Fruit fly (Drosophila melanogaster) whole organism, embryonic: ENCODE measurements around the gene HipHop.

Experiments used
- Adf1 ChIP-seq: fragments of 200-800 bp; sonication (Bioruptor generic); IDR thresholded peaks from 2 replicates; pipeline ENCODE4 v1.3.6; 2022; ENCODE audit warnings: missing biosample characterization, missing genetic modification characterization
- Atf6 ChIP-seq: fragments of 200-800 bp; sonication (Bioruptor generic); IDR thresholded peaks from 2 replicates; pipeline ENCODE4 v1.3.6; 2022; ENCODE audit warnings: missing biosample characterization, missing genetic modification characterization
- Bgb ChIP-seq: fragments of 200-800 bp; sonication (Bioruptor generic); IDR thresholded peaks from 2 replicates; pipeline ENCODE4 v1.3.6; 2022; ENCODE audit warnings: missing biosample characterization, missing genetic modification characterization; ENCODE audit not compliant: partially characterized antibody
- CG1024 ChIP-seq: fragments of 200-800 bp; sonication (Bioruptor generic); IDR thresholded peaks from 2 replicates; pipeline ENCODE4 v1.3.6; 2022; ENCODE audit warnings: missing biosample characterization, missing genetic modification characterization
- CG10543 ChIP-seq: fragments of 200-800 bp; sonication (Bioruptor generic); optimal IDR thresholded peaks from 3 replicates; lab custom pipeline; 2017; ENCODE audit warnings: missing biosample characterization, mild to moderate bottlenecking, missing genetic modification characterization, moderate library complexity
- CG10959 ChIP-seq: fragments of 200-800 bp; sonication (Bioruptor generic); IDR thresholded peaks from 2 replicates; pipeline ENCODE4 v1.3.6; 2022; ENCODE audit warnings: missing biosample characterization, missing genetic modification characterization
- CG13296 ChIP-seq: fragments of 200-800 bp; sonication (Bioruptor generic); optimal IDR thresholded peaks from 3 replicates; lab custom pipeline; 2018; ENCODE audit warnings: missing biosample characterization, mild to moderate bottlenecking, missing genetic modification characterization
- CG14965 ChIP-seq: fragments of 200-800 bp; sonication (Bioruptor generic); optimal IDR thresholded peaks from 2 replicates; lab custom pipeline; 2016; ENCODE audit warnings: missing biosample characterization, missing genetic modification characterization, borderline replicate concordance
- CG16779 ChIP-seq: fragments of 200-800 bp; sonication (Bioruptor generic); IDR thresholded peaks from 2 replicates; pipeline ENCODE4 v1.3.6; 2022; ENCODE audit warnings: missing biosample characterization, missing genetic modification characterization
- CG17186 ChIP-seq: fragments of 200-800 bp; sonication (Bioruptor generic); optimal IDR thresholded peaks from 3 replicates; lab custom pipeline; 2017; ENCODE audit warnings: missing biosample characterization, missing genetic modification reagents, missing genetic modification characterization
- CG17359 ChIP-seq: fragments of 200-800 bp; sonication (Bioruptor generic); optimal IDR thresholded peaks from 3 replicates; lab custom pipeline; 2018; ENCODE audit warnings: missing biosample characterization, mild to moderate bottlenecking, missing genetic modification characterization, moderate library complexity
- CG3726 ChIP-seq: fragments of 200-800 bp; sonication (Bioruptor generic); IDR thresholded peaks from 3 replicates; pipeline ENCODE4, ENCODE4 v1.3.6; 2022; ENCODE audit warnings: missing biosample characterization, missing genetic modification characterization
- CG5245 ChIP-seq: fragments of 200-800 bp; sonication (Bioruptor generic); optimal IDR thresholded peaks from 3 replicates; lab custom pipeline; 2016; ENCODE audit warnings: missing biosample characterization, missing genetic modification characterization
- CG6272 ChIP-seq: fragments of 200-800 bp; sonication (Bioruptor generic); IDR thresholded peaks from 2 replicates; pipeline ENCODE4 v1.3.6; 2022; ENCODE audit warnings: missing biosample characterization, missing genetic modification characterization
- CG7556 ChIP-seq: fragments of 200-800 bp; sonication (Bioruptor generic); optimal IDR thresholded peaks from 2 replicates; lab custom pipeline; 2017; ENCODE audit warnings: missing biosample characterization, mild to moderate bottlenecking, missing genetic modification characterization
- CG9437 ChIP-seq: fragments of 200-800 bp; sonication (Bioruptor generic); optimal IDR thresholded peaks from 2 replicates; lab custom pipeline; 2018; ENCODE audit warnings: missing biosample characterization, mild to moderate bottlenecking, missing genetic modification characterization
- CG9876 ChIP-seq: fragments of 200-800 bp; sonication (Bioruptor generic); optimal IDR thresholded peaks from 2 replicates; lab custom pipeline; 2016; ENCODE audit warnings: missing biosample characterization, missing genetic modification characterization
- CG9932 ChIP-seq: fragments of 200-800 bp; sonication (Bioruptor generic); IDR thresholded peaks from 2 replicates; pipeline ENCODE4 v1.3.6; 2022; ENCODE audit warnings: missing biosample characterization, missing genetic modification characterization
- Camta ChIP-seq: fragments of 200-800 bp; sonication (Bioruptor generic); optimal IDR thresholded peaks from 2 replicates; lab custom pipeline; 2016; ENCODE audit warnings: missing biosample characterization, missing genetic modification characterization
- CkIIα-i1 ChIP-seq: fragments of 200-800 bp; sonication (Bioruptor generic); IDR thresholded peaks from 2 replicates; pipeline ENCODE4 v1.3.6; 2022; ENCODE audit warnings: missing biosample characterization, missing genetic modification characterization
- Dek ChIP-seq: fragments of 200-800 bp; sonication (Bioruptor generic); optimal IDR thresholded peaks from 3 replicates; lab custom pipeline; 2019; ENCODE audit warnings: missing biosample characterization, mild to moderate bottlenecking, missing genetic modification characterization, moderate library complexity
- Max ChIP-seq: fragments of 200-800 bp; sonication (Bioruptor generic); optimal IDR thresholded peaks from 2 replicates; lab custom pipeline; 2016; ENCODE audit warnings: missing biosample characterization, mild to moderate bottlenecking, missing genetic modification characterization
- Meics ChIP-seq: fragments of 200-800 bp; sonication (Bioruptor generic); optimal IDR thresholded peaks from 2 replicates; lab custom pipeline; 2017; ENCODE audit warnings: missing biosample characterization, mild to moderate bottlenecking, missing genetic modification characterization
- Mes4 ChIP-seq: fragments of 200-800 bp; sonication (Bioruptor generic); optimal IDR thresholded peaks from 2 replicates; lab custom pipeline; 2016; ENCODE audit warnings: missing biosample characterization, missing genetic modification characterization
- Sox102F ChIP-seq: fragments of 200-800 bp; sonication (Bioruptor generic); optimal IDR thresholded peaks from 2 replicates; lab custom pipeline; 2018; ENCODE audit warnings: missing biosample characterization, mild to moderate bottlenecking, missing genetic modification characterization, moderate library complexity
- Sry-β ChIP-seq: fragments of 200-800 bp; sonication (Bioruptor generic); optimal IDR thresholded peaks from 2 replicates; lab custom pipeline; 2018; ENCODE audit warnings: missing biosample characterization, mild to moderate bottlenecking, missing genetic modification characterization, moderate library complexity
- Stat92E ChIP-seq, 3 experiments: fragments of >200 bp in 2 of 3; fragments of 200-800 bp in 1 of 3; sonication (Bioruptor generic) in 1 of 3; optimal IDR thresholded peaks; 2 replicates each; lab custom pipeline; 2017 to 2019; ENCODE audit warnings: missing biosample characterization in 3 of 3, missing genetic modification characterization in 3 of 3, mild to moderate bottlenecking in 1 of 3, moderate library complexity in 1 of 3
- Tbp ChIP-seq: fragments of >200 bp; optimal IDR thresholded peaks from 2 replicates; lab custom pipeline; 2018; ENCODE audit warnings: missing biosample characterization, missing genetic modification characterization
- Xbp1 ChIP-seq: fragments of 200-800 bp; sonication (Bioruptor generic); optimal IDR thresholded peaks from 3 replicates; lab custom pipeline; 2016; ENCODE audit warnings: missing biosample characterization, mild to moderate bottlenecking, missing genetic modification characterization
- aop ChIP-seq: fragments of 200-800 bp; sonication (Bioruptor generic); IDR thresholded peaks from 2 replicates; pipeline ENCODE4 v1.3.6; 2022; ENCODE audit warnings: missing biosample characterization, missing genetic modification characterization
- ap ChIP-seq: fragments of 200-800 bp; sonication (Bioruptor generic); IDR thresholded peaks from 2 replicates; pipeline ENCODE4 v1.3.6; 2022; ENCODE audit warnings: missing biosample characterization, missing genetic modification characterization
- chinmo ChIP-seq: fragments of 200-800 bp; sonication (Bioruptor generic); IDR thresholded peaks from 4 replicates; pipeline ENCODE4 v1.3.6; 2022; ENCODE audit warnings: missing biosample characterization, missing genetic modification characterization; ENCODE audit not compliant: partially characterized antibody
- crol ChIP-seq: fragments of 200-800 bp; sonication (Bioruptor generic); IDR thresholded peaks from 2 replicates; pipeline ENCODE4 v1.3.6; 2022; ENCODE audit warnings: missing biosample characterization, missing genetic modification characterization
- dan ChIP-seq: fragments of 200-800 bp; sonication (Bioruptor generic); IDR thresholded peaks from 2 replicates; pipeline ENCODE4 v1.3.6; 2022; ENCODE audit warnings: missing biosample characterization, missing genetic modification characterization
- dmrt11E ChIP-seq: fragments of 200-800 bp; sonication (Bioruptor generic); optimal IDR thresholded peaks from 3 replicates; lab custom pipeline; 2018; ENCODE audit warnings: missing biosample characterization, mild to moderate bottlenecking, missing genetic modification characterization, moderate library complexity
- dysf ChIP-seq: fragments of 200-800 bp; sonication (Bioruptor generic); IDR thresholded peaks from 3 replicates; pipeline ENCODE4 v1.3.6; 2022; ENCODE audit warnings: missing biosample characterization, missing genetic modification characterization
- en ChIP-seq: fragments of 200-800 bp; sonication (Bioruptor generic); optimal IDR thresholded peaks from 2 replicates; lab custom pipeline; 2016; ENCODE audit warnings: missing biosample characterization, missing genetic modification characterization
- ewg ChIP-seq: fragments of 200-800 bp; sonication (Bioruptor generic); optimal IDR thresholded peaks from 3 replicates; lab custom pipeline; 2017; ENCODE audit warnings: mild to moderate bottlenecking, missing biosample characterization, missing genetic modification reagents, missing genetic modification characterization
- exex ChIP-seq: fragments of 200-800 bp; sonication (Bioruptor generic); optimal IDR thresholded peaks from 4 replicates; lab custom pipeline; 2018; ENCODE audit warnings: missing biosample characterization, mild to moderate bottlenecking, missing genetic modification characterization, moderate library complexity
- fru ChIP-seq: fragments of >200 bp; optimal IDR thresholded peaks from 2 replicates; lab custom pipeline; 2017
- gro ChIP-seq: fragments of 200-800 bp; sonication (Bioruptor generic); optimal IDR thresholded peaks from 2 replicates; lab custom pipeline; 2016; ENCODE audit warnings: missing biosample characterization, missing genetic modification characterization
- jumu ChIP-seq: fragments of 200-800 bp; sonication (Bioruptor generic); optimal IDR thresholded peaks from 3 replicates; lab custom pipeline; 2016; ENCODE audit warnings: missing biosample characterization, missing genetic modification characterization
- nmo ChIP-seq: fragments of 200-800 bp; sonication (Bioruptor generic); optimal IDR thresholded peaks from 2 replicates; lab custom pipeline; 2018; ENCODE audit warnings: missing biosample characterization, mild to moderate bottlenecking, missing genetic modification characterization, moderate library complexity
- onecut ChIP-seq: fragments of 200-800 bp; sonication (Bioruptor generic); IDR thresholded peaks from 2 replicates; pipeline ENCODE4 v1.3.6; 2022; ENCODE audit warnings: missing biosample characterization, missing genetic modification characterization
- pb ChIP-seq: fragments of 200-800 bp; sonication (Bioruptor generic); optimal IDR thresholded peaks from 3 replicates; lab custom pipeline; 2016; ENCODE audit warnings: missing biosample characterization, missing genetic modification characterization
- pnt ChIP-seq: fragments of 200-800 bp; sonication (Bioruptor generic); optimal IDR thresholded peaks from 3 replicates; lab custom pipeline; 2016; ENCODE audit warnings: missing biosample characterization, missing genetic modification characterization
- pum ChIP-seq: fragments of 200-800 bp; sonication (Bioruptor generic); optimal IDR thresholded peaks from 2 replicates; lab custom pipeline; 2016; ENCODE audit warnings: missing biosample characterization, missing genetic modification characterization
- pzg ChIP-seq: fragments of 200-800 bp; sonication (Bioruptor generic); optimal IDR thresholded peaks from 3 replicates; lab custom pipeline; 2018; ENCODE audit warnings: missing biosample characterization, mild to moderate bottlenecking, missing genetic modification characterization, moderate library complexity
- sens ChIP-seq: fragments of 200-800 bp; sonication (Bioruptor generic); peaks from one replicate; lab custom pipeline; 2016; ENCODE audit warnings: missing biosample characterization, missing genetic modification characterization
- so ChIP-seq: fragments of 200-800 bp; sonication (Bioruptor generic); IDR thresholded peaks from 3 replicates; pipeline ENCODE4 v1.3.6; 2022; ENCODE audit warnings: missing biosample characterization, missing genetic modification characterization
- toy ChIP-seq: fragments of 200-800 bp; sonication (Bioruptor generic); IDR thresholded peaks from 2 replicates; pipeline ENCODE4 v1.3.6; 2022; ENCODE audit warnings: missing biosample characterization, missing genetic modification characterization
- tup ChIP-seq: fragments of 200-800 bp; sonication (Bioruptor generic); optimal IDR thresholded peaks from 2 replicates; lab custom pipeline; 2016; ENCODE audit warnings: missing biosample characterization, mild to moderate bottlenecking, missing genetic modification characterization, moderate library complexity
- unc-4 ChIP-seq: fragments of 200-800 bp; sonication (Bioruptor generic); IDR thresholded peaks from 2 replicates; pipeline ENCODE4 v1.3.6; 2022; ENCODE audit warnings: missing biosample characterization, missing genetic modification characterization; ENCODE audit not compliant: partially characterized antibody

The HipHop gene

DNA sequence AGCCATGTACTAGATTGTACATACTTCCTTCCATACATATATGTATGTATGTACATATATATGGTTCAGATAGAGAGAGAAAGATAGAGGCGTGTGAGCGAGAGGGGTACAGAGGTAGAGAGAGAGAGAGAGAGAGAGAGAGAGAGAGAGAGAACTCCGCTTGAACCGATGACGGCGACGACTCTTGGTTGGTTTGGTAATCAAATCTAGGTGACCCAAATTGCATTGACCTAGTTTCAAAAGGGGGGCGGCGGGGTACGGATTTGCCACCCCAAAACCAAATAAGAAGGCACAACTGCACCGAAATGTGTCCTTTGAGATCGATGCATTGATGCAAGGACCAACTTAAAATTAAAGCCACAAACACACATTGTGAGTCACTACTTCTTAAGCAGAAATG is 33.1 kb upstream of the HipHop start (continued):
- TF ChIP-seq Sry-β: no peak
- no peak for TF ChIP-seq CG3726
- no peak for TF ChIP-seq Mes4
- TF ChIP-seq unc-4 (GFP tag; lab: Robert Waterston, UW): no peak
- no peak for TF ChIP-seq dmrt11E (tag; lab: Kevin White, UChicago)
- no peak for TF ChIP-seq fru
- TF ChIP-seq CG17359 (tag; lab: Kevin White, UChicago): no peak
- no peak for TF ChIP-seq CG16779 (GFP tag; lab: Robert Waterston, UW)
- no peak for TF ChIP-seq so (GFP tag; lab: Robert Waterston, UW)
- no peak for TF ChIP-seq exex (tag; lab: Kevin White, UChicago)
- no peak for TF ChIP-seq dan (GFP tag; lab: Robert Waterston, UW)
- TF ChIP-seq CG6272 (GFP tag; lab: Robert Waterston, UW): no peak
- TF ChIP-seq en (GFP tag; lab: Kevin White, UChicago): no peak
- no peak for TF ChIP-seq CG1024
- no peak for TF ChIP-seq pzg (GFP tag; lab: Kevin White, UChicago)
- no peak for TF ChIP-seq ap (GFP tag; lab: Robert Waterston, UW)
- TF ChIP-seq sens: peak; percentile 18
- no peak for TF ChIP-seq Adf1 (GFP tag; lab: Robert Waterston, UW)
- TF ChIP-seq CG9932 (GFP tag; lab: Robert Waterston, UW): no peak
- no peak for TF ChIP-seq CG14965 (GFP tag; lab: Kevin White, UChicago)
- no peak for TF ChIP-seq nmo
- no peak for TF ChIP-seq CG7556 (GFP tag; lab: Kevin White, UChicago)
- no peak for TF ChIP-seq Tbp (GFP tag; lab: Kevin White, UChicago)
- no peak for TF ChIP-seq Sox102F (GFP tag; lab: Kevin White, UChicago)
- TF ChIP-seq CG10543 (GFP tag; lab: Kevin White, UChicago): no peak
- no peak for TF ChIP-seq CkIIα-i1
- no peak for TF ChIP-seq Camta (GFP tag; lab: Kevin White, UChicago)
- TF ChIP-seq ewg: no peak
- TF ChIP-seq CG13296: no peak
- TF ChIP-seq onecut (GFP tag; lab: Robert Waterston, UW): no peak
- no peak for TF ChIP-seq Max (GFP tag; lab: Kevin White, UChicago)
- no peak for TF ChIP-seq Xbp1 (GFP tag; lab: Kevin White, UChicago)
- no peak for TF ChIP-seq aop (GFP tag; lab: Robert Waterston, UW)
- no peak for TF ChIP-seq Bgb (GFP tag; lab: Robert Waterston, UW)
- peak; percentile 63 for TF ChIP-seq crol (GFP tag; lab: Robert Waterston, UW)
- no peak for TF ChIP-seq CG5245 (GFP tag; lab: Kevin White, UChicago)
- TF ChIP-seq pum: no peak
- TF ChIP-seq CG9876 (GFP tag; lab: Kevin White, UChicago): no peak
- TF ChIP-seq CG10959 (GFP tag; lab: Robert Waterston, UW): no peak
- no peak for TF ChIP-seq Meics (GFP tag; lab: Kevin White, UChicago)
- TF ChIP-seq CG9437 (GFP tag; lab: Kevin White, UChicago): no peak
- TF ChIP-seq Stat92E (GFP tag; optimal IDR thresholded peaks at IDR 0.05; lab: Kevin White, UChicago): no peak
- no peak for TF ChIP-seq CG17186 (GFP tag; lab: Kevin White, UChicago)
- no peak for TF ChIP-seq pb (GFP tag; lab: Kevin White, UChicago)
- no peak for TF ChIP-seq gro
- TF ChIP-seq tup (GFP tag; lab: Kevin White, UChicago): no peak
- TF ChIP-seq pnt (GFP tag; lab: Kevin White, UChicago): no peak
- TF ChIP-seq Atf6 (GFP tag; lab: Robert Waterston, UW): no peak
- TF ChIP-seq dysf (GFP tag; lab: Robert Waterston, UW): no peak
- 0 out of 4 replicates have a peak, but pooled peaks have one; percentile 69 for TF ChIP-seq chinmo (GFP tag; lab: Robert Waterston, UW)
- TF ChIP-seq toy (GFP tag; lab: Robert Waterston, UW): no peak
- no peak for TF ChIP-seq jumu (GFP tag; lab: Kevin White, UChicago)
- TF ChIP-seq Dek (tag; lab: Kevin White, UChicago): no peak
